Fruit fly (Drosophila melanogaster) whole organism, embryonic: ENCODE results near the gene CG46309.

Source experiments
- Bgb ChIP-seq: fragments of 200-800 bp; sonication (Bioruptor generic); IDR thresholded peaks from 2 replicates; pipeline ENCODE4 v1.3.6; 2022; ENCODE audit warnings: missing biosample characterization, missing genetic modification characterization; ENCODE audit not compliant: partially characterized antibody
- CG10565 ChIP-seq: fragments of 200-800 bp; sonication (Bioruptor generic); optimal IDR thresholded peaks from 3 replicates; lab custom pipeline; 2016; ENCODE audit warnings: missing biosample characterization, mild to moderate bottlenecking, missing genetic modification characterization
- CG11696 ChIP-seq: fragments of 200-800 bp; sonication (Bioruptor generic); IDR thresholded peaks from 2 replicates; pipeline ENCODE4 v1.3.6; 2022; ENCODE audit warnings: missing biosample characterization, missing genetic modification characterization
- CG12071 ChIP-seq: fragments of 200-800 bp; sonication (Bioruptor generic); optimal IDR thresholded peaks from 3 replicates; lab custom pipeline; 2018; ENCODE audit warnings: missing biosample characterization, mild to moderate bottlenecking, missing genetic modification characterization
- CG12942 ChIP-seq: fragments of 200-800 bp; sonication (Bioruptor generic); optimal IDR thresholded peaks from 3 replicates; lab custom pipeline; 2016; ENCODE audit warnings: missing biosample characterization, missing genetic modification characterization
- CG15514 ChIP-seq: fragments of 200-800 bp; sonication (Bioruptor generic); optimal IDR thresholded peaks from 3 replicates; lab custom pipeline; 2017; ENCODE audit warnings: missing biosample characterization, missing genetic modification characterization, mild to moderate bottlenecking, moderate library complexity, missing genetic modification reagents
- CG16815 ChIP-seq: fragments of 200-800 bp; sonication (Bioruptor generic); optimal IDR thresholded peaks from 3 replicates; lab custom pipeline; 2017; ENCODE audit warnings: missing biosample characterization, mild to moderate bottlenecking, missing genetic modification characterization
- CG17361 ChIP-seq: fragments of 200-800 bp; sonication (Bioruptor generic); IDR thresholded peaks from 3 replicates; pipeline ENCODE4 v1.3.6; 2022; ENCODE audit warnings: missing biosample characterization, missing genetic modification characterization
- CG30020 ChIP-seq: fragments of 200-800 bp; optimal IDR thresholded peaks from 2 replicates; lab custom pipeline; 2019; ENCODE audit warnings: missing biosample characterization, mild to moderate bottlenecking, missing genetic modification characterization, moderate library complexity
- CG4328 ChIP-seq: fragments of 200-800 bp; sonication (Bioruptor generic); optimal IDR thresholded peaks from 3 replicates; lab custom pipeline; 2017; ENCODE audit warnings: missing biosample characterization, missing genetic modification reagents, missing genetic modification characterization
- CG43689 ChIP-seq: fragments of 200-800 bp; sonication (Bioruptor generic); IDR thresholded peaks from 2 replicates; pipeline ENCODE4 v1.3.6; 2022; ENCODE audit warnings: missing biosample characterization, missing genetic modification characterization
- CG4854 ChIP-seq: fragments of 200-800 bp; sonication (Bioruptor generic); optimal IDR thresholded peaks from 2 replicates; lab custom pipeline; 2016; ENCODE audit warnings: missing biosample characterization, missing genetic modification characterization, inconsistent platforms
- CG6272 ChIP-seq: fragments of 200-800 bp; sonication (Bioruptor generic); IDR thresholded peaks from 2 replicates; pipeline ENCODE4 v1.3.6; 2022; ENCODE audit warnings: missing biosample characterization, missing genetic modification characterization
- CG6683 ChIP-seq: fragments of 200-800 bp; sonication (Bioruptor generic); optimal IDR thresholded peaks from 2 replicates; lab custom pipeline; 2017; ENCODE audit warnings: missing biosample characterization, mild to moderate bottlenecking, missing genetic modification characterization, missing genetic modification reagents
- CG8089 ChIP-seq: fragments of 200-800 bp; sonication (Bioruptor generic); optimal IDR thresholded peaks from 3 replicates; lab custom pipeline; 2016; ENCODE audit warnings: missing biosample characterization, missing genetic modification characterization
- CG8388 ChIP-seq: fragments of 200-800 bp; sonication (Bioruptor generic); optimal IDR thresholded peaks from 2 replicates; lab custom pipeline; 2019; ENCODE audit warnings: missing biosample characterization, mild to moderate bottlenecking, missing genetic modification characterization, moderate library complexity
- Camta ChIP-seq: fragments of 200-800 bp; sonication (Bioruptor generic); optimal IDR thresholded peaks from 2 replicates; lab custom pipeline; 2016; ENCODE audit warnings: missing biosample characterization, missing genetic modification characterization
- Dp ChIP-seq: fragments of 200-800 bp; sonication (Bioruptor generic); optimal IDR thresholded peaks from 2 replicates; lab custom pipeline; 2018; ENCODE audit warnings: missing biosample characterization, mild to moderate bottlenecking, missing genetic modification characterization, moderate library complexity
- Dref ChIP-seq: fragments of 200-800 bp; sonication (Bioruptor generic); IDR thresholded peaks from 2 replicates; pipeline ENCODE4 v1.3.6; 2022; ENCODE audit warnings: missing biosample characterization, missing genetic modification characterization
- Eip74EF ChIP-seq, 2 experiments: fragments of 200-800 bp in 1 of 2; fragments of >200 bp in 1 of 2; sonication (Bioruptor generic) in 1 of 2; optimal IDR thresholded peaks; 2 replicates each; lab custom pipeline; 2017 to 2019; ENCODE audit warnings: missing biosample characterization in 2 of 2, missing genetic modification characterization in 2 of 2, mild to moderate bottlenecking in 1 of 2, moderate library complexity in 1 of 2
- H15 ChIP-seq: fragments of 200-800 bp; sonication (Bioruptor generic); IDR thresholded peaks from 3 replicates; pipeline ENCODE4 v1.3.6; 2022; ENCODE audit warnings: missing biosample characterization, missing genetic modification characterization
- Hmr ChIP-seq: fragments of 200-800 bp; sonication (Bioruptor generic); optimal IDR thresholded peaks from 3 replicates; lab custom pipeline; 2017; ENCODE audit warnings: mild to moderate bottlenecking, missing biosample characterization, missing genetic modification reagents, missing genetic modification characterization
- Sin3A ChIP-seq: fragments of >200 bp; optimal IDR thresholded peaks from 2 replicates; lab custom pipeline; 2018
- Six4 ChIP-seq: fragments of 200-800 bp; sonication (Bioruptor generic); optimal IDR thresholded peaks from 2 replicates; lab custom pipeline; 2016; ENCODE audit warnings: missing biosample characterization, missing genetic modification characterization
- Vsx1 ChIP-seq: fragments of 200-800 bp; sonication (Bioruptor generic); optimal IDR thresholded peaks from 2 replicates; lab custom pipeline; 2017; ENCODE audit warnings: missing biosample characterization, mild to moderate bottlenecking, missing genetic modification characterization, missing genetic modification reagents
- Xbp1 ChIP-seq: fragments of 200-800 bp; sonication (Bioruptor generic); optimal IDR thresholded peaks from 3 replicates; lab custom pipeline; 2016; ENCODE audit warnings: missing biosample characterization, mild to moderate bottlenecking, missing genetic modification characterization
- amos ChIP-seq: fragments of 200-800 bp; sonication (Bioruptor generic); IDR thresholded peaks from 2 replicates; pipeline ENCODE4 v1.3.6; 2022; ENCODE audit warnings: missing biosample characterization, missing genetic modification characterization; ENCODE audit not compliant: partially characterized antibody
- az2 ChIP-seq: fragments of 200-800 bp; sonication (Bioruptor generic); optimal IDR thresholded peaks from 3 replicates; lab custom pipeline; 2016; ENCODE audit warnings: missing biosample characterization, missing genetic modification characterization
- cas ChIP-seq: fragments of 200-800 bp; sonication (Bioruptor generic); IDR thresholded peaks from 2 replicates; pipeline ENCODE4 v1.3.6; 2022; ENCODE audit warnings: missing biosample characterization, missing genetic modification characterization
- chm ChIP-seq: fragments of 200-800 bp; sonication (Bioruptor generic); IDR thresholded peaks from 2 replicates; pipeline ENCODE4 v1.3.6; 2022; ENCODE audit warnings: missing biosample characterization, missing genetic modification characterization
- croc ChIP-seq: fragments of 200-800 bp; sonication (Bioruptor generic); conservative IDR thresholded peaks from 3 replicates; pipeline ENCODE4 v1.3.6; 2022; ENCODE audit warnings: missing biosample characterization, missing genetic modification characterization
- ftz-f1 ChIP-seq: fragments of 200-800 bp; sonication (Bioruptor generic); optimal IDR thresholded peaks from 2 replicates; lab custom pipeline; 2016; ENCODE audit warnings: missing biosample characterization, missing genetic modification characterization
- gcm ChIP-seq: fragments of 200-800 bp; sonication (Bioruptor generic); optimal IDR thresholded peaks from 2 replicates; lab custom pipeline; 2019; ENCODE audit warnings: missing biosample characterization, mild to moderate bottlenecking, missing genetic modification characterization, moderate library complexity
- gem ChIP-seq: fragments of 200-800 bp; sonication (Bioruptor generic); optimal IDR thresholded peaks from 2 replicates; lab custom pipeline; 2019; ENCODE audit warnings: missing biosample characterization, mild to moderate bottlenecking, missing genetic modification characterization, moderate library complexity
- h ChIP-seq: fragments of >200 bp; optimal IDR thresholded peaks from 2 replicates; lab custom pipeline; 2017
- ham ChIP-seq: fragments of 200-800 bp; sonication (Bioruptor generic); IDR thresholded peaks from 2 replicates; pipeline ENCODE4 v1.3.6; 2022; ENCODE audit warnings: missing biosample characterization, missing genetic modification characterization
- her ChIP-seq: fragments of 200-800 bp; sonication (Bioruptor generic); optimal IDR thresholded peaks from 2 replicates; lab custom pipeline; 2016; ENCODE audit warnings: missing biosample characterization, missing genetic modification characterization
- ken ChIP-seq: fragments of 200-800 bp; sonication (Bioruptor generic); IDR thresholded peaks from 3 replicates; pipeline ENCODE4 v1.3.6; 2022; ENCODE audit warnings: missing biosample characterization, missing genetic modification characterization
- klu ChIP-seq: fragments of 200-800 bp; sonication (Bioruptor generic); IDR thresholded peaks from 2 replicates; pipeline ENCODE4 v1.3.6; 2022; ENCODE audit warnings: missing biosample characterization, missing genetic modification characterization
- lilli ChIP-seq: fragments of 200-800 bp; sonication (Bioruptor generic); optimal IDR thresholded peaks from 3 replicates; lab custom pipeline; 2016; ENCODE audit warnings: missing biosample characterization, missing genetic modification characterization
- lmd ChIP-seq: fragments of 200-800 bp; sonication (Bioruptor generic); IDR thresholded peaks from 2 replicates; pipeline ENCODE4 v1.3.6; 2022; ENCODE audit warnings: missing biosample characterization, missing genetic modification characterization
- maf-S ChIP-seq: fragments of 200-800 bp; sonication (Bioruptor generic); optimal IDR thresholded peaks from 2 replicates; lab custom pipeline; 2016; ENCODE audit warnings: missing biosample characterization, missing genetic modification characterization
- org-1 ChIP-seq: fragments of 200-800 bp; sonication (Bioruptor generic); optimal IDR thresholded peaks from 2 replicates; lab custom pipeline; 2017; ENCODE audit warnings: missing biosample characterization, missing genetic modification characterization
- scrt ChIP-seq: fragments of 200-800 bp; sonication (Bioruptor generic); optimal IDR thresholded peaks from 2 replicates; lab custom pipeline; 2018; ENCODE audit warnings: missing biosample characterization, mild to moderate bottlenecking, missing genetic modification characterization, moderate library complexity
- sd ChIP-seq: fragments of 200-800 bp; sonication (Bioruptor generic); optimal IDR thresholded peaks from 3 replicates; lab custom pipeline; 2018; ENCODE audit warnings: missing biosample characterization, mild to moderate bottlenecking, missing genetic modification characterization, moderate library complexity
- sima ChIP-seq: fragments of 200-800 bp; sonication (Bioruptor generic); optimal IDR thresholded peaks from 2 replicates; lab custom pipeline; 2016; ENCODE audit warnings: missing biosample characterization, missing genetic modification characterization
- sob ChIP-seq: fragments of 200-800 bp; sonication (Bioruptor generic); IDR thresholded peaks from 2 replicates; pipeline ENCODE4 v1.3.6; 2022; ENCODE audit warnings: missing biosample characterization, missing genetic modification characterization
- ttk ChIP-seq: fragments of 200-800 bp; sonication (Bioruptor generic); IDR thresholded peaks from 2 replicates; pipeline ENCODE4 v2.1.2; 2022; ENCODE audit warnings: missing biosample characterization, missing genetic modification characterization
- tup ChIP-seq: fragments of 200-800 bp; sonication (Bioruptor generic); optimal IDR thresholded peaks from 2 replicates; lab custom pipeline; 2016; ENCODE audit warnings: missing biosample characterization, mild to moderate bottlenecking, missing genetic modification characterization, moderate library complexity
- wdn ChIP-seq: fragments of 200-800 bp; sonication (Bioruptor generic); IDR thresholded peaks from 2 replicates; pipeline ENCODE4 v1.3.6; 2022; ENCODE audit warnings: missing biosample characterization, missing genetic modification characterization
- zf30C ChIP-seq: fragments of 200-800 bp; sonication (Bioruptor generic); optimal IDR thresholded peaks from 3 replicates; lab custom pipeline; 2018; ENCODE audit warnings: missing biosample characterization, mild to moderate bottlenecking, missing genetic modification characterization
- zfh2 ChIP-seq: fragments of 200-800 bp; sonication (Bioruptor generic); optimal IDR thresholded peaks from 2 replicates; lab custom pipeline; 2016; ENCODE audit warnings: missing biosample characterization, missing genetic modification characterization

Gene CG46309

dm6 chr2L:16251598-16252131, at the start of gene CG46309 (continued):
- TF ChIP-seq Bgb (GFP tag; lab: Robert Waterston, UW) (peak; percentile 94), h (lab: Kevin White, UChicago) (no peak), Eip74EF (GFP tag; optimal IDR thresholded peaks at IDR 0.05; lab: Kevin White, UChicago) (no peak), H15 (GFP tag; lab: Robert Waterston, UW) (no peak), zf30C (GFP tag; lab: Kevin White, UChicago) (peak; percentile 5), CG10565 (GFP tag; lab: Kevin White, UChicago) (no peak), maf-S (GFP tag; lab: Kevin White, UChicago) (no peak), ttk (no peak), sima (no peak), Vsx1 (GFP tag; lab: Kevin White, UChicago) (peak; percentile 2), gcm (GFP tag; lab: Kevin White, UChicago) (no peak), org-1 (no peak), Dp (peak; percentile 2), az2 (no peak), CG12071 (GFP tag; lab: Kevin White, UChicago) (no peak), CG8388 (GFP tag; lab: Kevin White, UChicago) (peak; percentile 66), Camta (GFP tag; lab: Kevin White, UChicago) (peak; percentile 13), CG6683 (GFP tag; lab: Kevin White, UChicago) (no peak), tup (GFP tag; lab: Kevin White, UChicago) (no peak), Xbp1 (no peak), CG17361 (GFP tag; lab: Robert Waterston, UW) (no peak; the same call in 2 of the 3 replicates), croc (no peak), ftz-f1 (no peak), ham (GFP tag; lab: Robert Waterston, UW) (no peak), ken (GFP tag; lab: Robert Waterston, UW) (no peak), CG15514 (GFP tag; lab: Kevin White, UChicago) (no peak), cas (GFP tag; lab: Robert Waterston, UW) (peak; percentile 36; the same call in 1 of the 2 replicates), CG6272 (GFP tag; lab: Robert Waterston, UW) (no peak), sd (tag; lab: Kevin White, UChicago) (no peak), CG43689 (GFP tag; lab: Robert Waterston, UW) (no peak), lilli (GFP tag; lab: Kevin White, UChicago) (peak; percentile 70), Hmr (GFP tag; lab: Kevin White, UChicago) (peak; percentile 29), CG16815 (no peak), Six4 (GFP tag; lab: Kevin White, UChicago) (peak; percentile 28), CG30020 (no peak), CG12942 (GFP tag; lab: Kevin White, UChicago) (peak; percentile 22), Dref (GFP tag; lab: Robert Waterston, UW) (peak; percentile 75; the same call in 1 of the 2 replicates), CG8089 (no peak), amos (GFP tag; lab: Robert Waterston, UW) (peak; percentile 84; the same call in 1 of the 2 replicates), chm (GFP tag; lab: Robert Waterston, UW) (no peak), CG4854 (GFP tag; lab: Kevin White, UChicago) (no peak), her (GFP tag; lab: Kevin White, UChicago) (peak; percentile 7), CG11696 (GFP tag; lab: Robert Waterston, UW) (peak; percentile 94), gem (tag; lab: Kevin White, UChicago) (peak; percentile 72), Sin3A (lab: Kevin White, UChicago) (no peak), klu (no peak), CG4328 (GFP tag; lab: Kevin White, UChicago) (no peak), sob (GFP tag; lab: Robert Waterston, UW) (no peak; the same call in 1 of the 2 replicates), zfh2 (peak; percentile 49), lmd (GFP tag; lab: Robert Waterston, UW) (no peak), wdn (GFP tag; lab: Robert Waterston, UW) (no peak), scrt (no peak)
